Fruit fly (Drosophila melanogaster) whole organism, embryonic: ENCODE measurements around the gene Cpr31A.

Experiments
- BEAF-32 ChIP-seq: fragments of 200-800 bp; sonication (Bioruptor generic); optimal IDR thresholded peaks from 3 replicates; lab custom pipeline; 2017; ENCODE audit warnings: missing biosample characterization, missing genetic modification characterization, mild to moderate bottlenecking, moderate library complexity, missing genetic modification reagents
- CG10431 ChIP-seq: fragments of 200-800 bp; sonication (Bioruptor generic); optimal IDR thresholded peaks from 3 replicates; lab custom pipeline; 2018; ENCODE audit warnings: missing biosample characterization, mild to moderate bottlenecking, missing genetic modification characterization
- CG10654 ChIP-seq: fragments of 200-800 bp; sonication (Bioruptor generic); optimal IDR thresholded peaks from 2 replicates; lab custom pipeline; 2016; ENCODE audit warnings: missing biosample characterization, missing genetic modification characterization
- CG11504 ChIP-seq: fragments of 200-800 bp; sonication (Bioruptor generic); optimal IDR thresholded peaks from 3 replicates; lab custom pipeline; 2019; ENCODE audit warnings: missing biosample characterization, mild to moderate bottlenecking, missing genetic modification characterization, moderate library complexity
- CG1233 ChIP-seq: fragments of 200-800 bp; sonication (Bioruptor generic); optimal IDR thresholded peaks from 4 replicates; lab custom pipeline; 2018; ENCODE audit warnings: missing biosample characterization, mild to moderate bottlenecking, missing genetic modification characterization
- CG13894 ChIP-seq: fragments of 200-800 bp; sonication (Bioruptor generic); optimal IDR thresholded peaks from 3 replicates; lab custom pipeline; 2018; ENCODE audit warnings: missing biosample characterization, mild to moderate bottlenecking, missing genetic modification characterization, moderate library complexity
- CG14441 ChIP-seq: fragments of 200-800 bp; sonication (Bioruptor generic); IDR thresholded peaks from 2 replicates; pipeline ENCODE4 v1.3.6; 2022; ENCODE audit warnings: missing biosample characterization, missing genetic modification characterization
- CG14667 ChIP-seq: fragments of 200-800 bp; sonication (Bioruptor generic); IDR thresholded peaks from 2 replicates; pipeline ENCODE4 v1.3.6; 2022; ENCODE audit warnings: missing biosample characterization, missing genetic modification characterization
- CG15514 ChIP-seq: fragments of 200-800 bp; sonication (Bioruptor generic); optimal IDR thresholded peaks from 3 replicates; lab custom pipeline; 2017; ENCODE audit warnings: missing biosample characterization, missing genetic modification characterization, mild to moderate bottlenecking, moderate library complexity, missing genetic modification reagents
- CG16779 ChIP-seq: fragments of 200-800 bp; sonication (Bioruptor generic); IDR thresholded peaks from 2 replicates; pipeline ENCODE4 v1.3.6; 2022; ENCODE audit warnings: missing biosample characterization, missing genetic modification characterization
- CG16813 ChIP-seq: fragments of 200-800 bp; sonication (Bioruptor generic); IDR thresholded peaks from 3 replicates; pipeline ENCODE4 v1.3.6; 2022; ENCODE audit warnings: missing biosample characterization, missing genetic modification characterization; ENCODE audit not compliant: partially characterized antibody
- CG16815 ChIP-seq: fragments of 200-800 bp; sonication (Bioruptor generic); optimal IDR thresholded peaks from 3 replicates; lab custom pipeline; 2017; ENCODE audit warnings: missing biosample characterization, mild to moderate bottlenecking, missing genetic modification characterization
- CG1792 ChIP-seq: fragments of 200-800 bp; sonication (Bioruptor generic); optimal IDR thresholded peaks from 2 replicates; lab custom pipeline; 2016; ENCODE audit warnings: missing biosample characterization, missing genetic modification characterization
- CG1832 ChIP-seq: fragments of 200-800 bp; sonication (Bioruptor generic); optimal IDR thresholded peaks from 2 replicates; lab custom pipeline; 2017; ENCODE audit warnings: missing biosample characterization, mild to moderate bottlenecking, missing genetic modification characterization, inconsistent platforms
- CG18619 ChIP-seq: fragments of 200-800 bp; sonication (Bioruptor generic); optimal IDR thresholded peaks from 3 replicates; lab custom pipeline; 2017; ENCODE audit warnings: missing biosample characterization, mild to moderate bottlenecking, missing genetic modification characterization
- CG30431 ChIP-seq: fragments of 200-800 bp; sonication (Bioruptor generic); optimal IDR thresholded peaks from 2 replicates; lab custom pipeline; 2017; ENCODE audit warnings: missing biosample characterization, missing genetic modification characterization
- CG34224 ChIP-seq: fragments of 200-800 bp; sonication (Bioruptor generic); IDR thresholded peaks from 3 replicates; pipeline ENCODE4 v1.3.6; 2022; ENCODE audit warnings: missing biosample characterization, missing genetic modification characterization; ENCODE audit not compliant: partially characterized antibody
- CG6765 ChIP-seq: fragments of 200-800 bp; sonication (Bioruptor generic); optimal IDR thresholded peaks from 3 replicates; lab custom pipeline; 2017; ENCODE audit warnings: missing biosample characterization, mild to moderate bottlenecking, missing genetic modification characterization
- CG7839 ChIP-seq: fragments of 200-800 bp; sonication (Bioruptor generic); optimal IDR thresholded peaks from 3 replicates; lab custom pipeline; 2018; ENCODE audit warnings: missing biosample characterization, mild to moderate bottlenecking, missing genetic modification characterization, moderate library complexity
- CG8290 ChIP-seq, 3 experiments: fragments of 200-800 bp; sonication (Bioruptor generic); optimal IDR thresholded peaks; 2 replicates each; lab custom pipeline; 2016 to 2019; ENCODE audit warnings: missing biosample characterization in 3 of 3, missing genetic modification characterization in 3 of 3, mild to moderate bottlenecking in 2 of 3, moderate library complexity in 1 of 3
- CG8359 ChIP-seq: fragments of 200-800 bp; sonication (Bioruptor generic); optimal IDR thresholded peaks from 2 replicates; lab custom pipeline; 2017; ENCODE audit warnings: missing biosample characterization, mild to moderate bottlenecking, missing genetic modification characterization, borderline replicate concordance
- Dll ChIP-seq: fragments of 200-800 bp; sonication (Bioruptor generic); IDR thresholded peaks from 4 replicates; pipeline ENCODE4 v1.3.6; 2022; ENCODE audit warnings: missing biosample characterization, missing genetic modification characterization; ENCODE audit not compliant: partially characterized antibody
- HmgD ChIP-seq: fragments of 200-800 bp; sonication (Bioruptor generic); optimal IDR thresholded peaks from 3 replicates; lab custom pipeline; 2016; ENCODE audit warnings: missing biosample characterization, missing genetic modification characterization
- HmgZ ChIP-seq: fragments of 200-800 bp; sonication (Bioruptor generic); optimal IDR thresholded peaks from 2 replicates; lab custom pipeline; 2018; ENCODE audit warnings: missing biosample characterization, mild to moderate bottlenecking, missing genetic modification characterization
- Hr78 ChIP-seq, 2 experiments: fragments of 200-800 bp in 1 of 2; fragments of >200 bp in 1 of 2; sonication (Bioruptor generic) in 1 of 2; optimal IDR thresholded peaks; 2 replicates each; lab custom pipeline; 2017 to 2019; ENCODE audit warnings: missing biosample characterization in 2 of 2, missing genetic modification characterization in 2 of 2, mild to moderate bottlenecking in 1 of 2, moderate library complexity in 1 of 2
- MTF-1 ChIP-seq: fragments of 200-800 bp; sonication (Bioruptor generic); optimal IDR thresholded peaks from 2 replicates; lab custom pipeline; 2018; ENCODE audit warnings: missing biosample characterization, mild to moderate bottlenecking, missing genetic modification characterization, borderline replicate concordance
- NC2α ChIP-seq: fragments of 200-800 bp; sonication (Bioruptor generic); optimal IDR thresholded peaks from 2 replicates; lab custom pipeline; 2016; ENCODE audit warnings: missing biosample characterization, missing genetic modification characterization
- Oaz ChIP-seq: fragments of 200-800 bp; sonication (Bioruptor generic); IDR thresholded peaks from 2 replicates; pipeline ENCODE4 v1.3.6; 2022; ENCODE audit warnings: missing biosample characterization, missing genetic modification characterization
- Rfx ChIP-seq: fragments of 200-800 bp; sonication (Bioruptor generic); IDR thresholded peaks from 2 replicates; pipeline ENCODE4 v1.3.6; 2022; ENCODE audit warnings: missing biosample characterization, missing genetic modification characterization
- Six4 ChIP-seq: fragments of 200-800 bp; sonication (Bioruptor generic); optimal IDR thresholded peaks from 2 replicates; lab custom pipeline; 2016; ENCODE audit warnings: missing biosample characterization, missing genetic modification characterization
- Sox100B ChIP-seq: fragments of 200-800 bp; sonication (Bioruptor generic); optimal IDR thresholded peaks from 3 replicates; lab custom pipeline; 2018; ENCODE audit warnings: missing biosample characterization, mild to moderate bottlenecking, missing genetic modification characterization
- YL-1 ChIP-seq: fragments of 200-800 bp; sonication (Bioruptor generic); optimal IDR thresholded peaks from 3 replicates; lab custom pipeline; 2017; ENCODE audit warnings: missing biosample characterization, mild to moderate bottlenecking, missing genetic modification characterization
- az2 ChIP-seq: fragments of 200-800 bp; sonication (Bioruptor generic); optimal IDR thresholded peaks from 3 replicates; lab custom pipeline; 2016; ENCODE audit warnings: missing biosample characterization, missing genetic modification characterization
- br ChIP-seq: fragments of >200 bp; optimal IDR thresholded peaks from 2 replicates; lab custom pipeline; 2017
- corto ChIP-seq: fragments of 200-800 bp; sonication (Bioruptor generic); optimal IDR thresholded peaks from 2 replicates; lab custom pipeline; 2016; ENCODE audit warnings: missing biosample characterization, mild to moderate bottlenecking, missing genetic modification characterization, moderate library complexity
- dan ChIP-seq: fragments of 200-800 bp; sonication (Bioruptor generic); IDR thresholded peaks from 2 replicates; pipeline ENCODE4 v1.3.6; 2022; ENCODE audit warnings: missing biosample characterization, missing genetic modification characterization
- dm ChIP-seq: fragments of 200-800 bp; sonication (Bioruptor generic); optimal IDR thresholded peaks from 3 replicates; lab custom pipeline; 2016; ENCODE audit warnings: missing biosample characterization, missing genetic modification characterization
- emc ChIP-seq: fragments of 200-800 bp; sonication (Bioruptor generic); optimal IDR thresholded peaks from 2 replicates; lab custom pipeline; 2016; ENCODE audit warnings: missing biosample characterization, missing genetic modification characterization
- ems ChIP-seq: fragments of 200-800 bp; sonication (Bioruptor generic); optimal IDR thresholded peaks from 3 replicates; lab custom pipeline; 2016; ENCODE audit warnings: missing biosample characterization, missing genetic modification characterization
- fru ChIP-seq: fragments of >200 bp; optimal IDR thresholded peaks from 2 replicates; lab custom pipeline; 2017
- ftz-f1 ChIP-seq: fragments of 200-800 bp; sonication (Bioruptor generic); optimal IDR thresholded peaks from 2 replicates; lab custom pipeline; 2016; ENCODE audit warnings: missing biosample characterization, missing genetic modification characterization
- grau ChIP-seq: fragments of 200-800 bp; optimal IDR thresholded peaks from 3 replicates; lab custom pipeline; 2019; ENCODE audit warnings: missing biosample characterization, mild to moderate bottlenecking, missing genetic modification characterization, moderate library complexity
- h ChIP-seq: fragments of >200 bp; optimal IDR thresholded peaks from 2 replicates; lab custom pipeline; 2017
- ham ChIP-seq: fragments of 200-800 bp; sonication (Bioruptor generic); IDR thresholded peaks from 2 replicates; pipeline ENCODE4 v1.3.6; 2022; ENCODE audit warnings: missing biosample characterization, missing genetic modification characterization
- her ChIP-seq: fragments of 200-800 bp; sonication (Bioruptor generic); optimal IDR thresholded peaks from 2 replicates; lab custom pipeline; 2016; ENCODE audit warnings: missing biosample characterization, missing genetic modification characterization
- nmo ChIP-seq: fragments of 200-800 bp; sonication (Bioruptor generic); optimal IDR thresholded peaks from 2 replicates; lab custom pipeline; 2018; ENCODE audit warnings: missing biosample characterization, mild to moderate bottlenecking, missing genetic modification characterization, moderate library complexity
- salm ChIP-seq: fragments of 200-800 bp; sonication (Bioruptor generic); optimal IDR thresholded peaks from 2 replicates; lab custom pipeline; 2018; ENCODE audit warnings: missing biosample characterization, mild to moderate bottlenecking, missing genetic modification characterization
- seq ChIP-seq: fragments of 200-800 bp; sonication (Bioruptor generic); IDR thresholded peaks from 2 replicates; pipeline ENCODE4 v1.3.6; 2022; ENCODE audit warnings: missing biosample characterization, missing genetic modification characterization
- sob ChIP-seq: fragments of 200-800 bp; sonication (Bioruptor generic); IDR thresholded peaks from 2 replicates; pipeline ENCODE4 v1.3.6; 2022; ENCODE audit warnings: missing biosample characterization, missing genetic modification characterization
- tap ChIP-seq: fragments of 200-800 bp; optimal IDR thresholded peaks from 3 replicates; lab custom pipeline; 2019; ENCODE audit warnings: missing biosample characterization, mild to moderate bottlenecking, missing genetic modification characterization, moderate library complexity
- trem ChIP-seq: fragments of 200-800 bp; optimal IDR thresholded peaks from 3 replicates; lab custom pipeline; 2019; ENCODE audit warnings: missing biosample characterization, mild to moderate bottlenecking, missing genetic modification characterization, moderate library complexity

The Cpr31A gene

dm6 chr2L:10057236-10057635, 3.2 kb downstream of the Cpr31A start (continued):
- TF ChIP-seq CG13894 (tag; lab: Kevin White, UChicago), result no peak
- no peak for TF ChIP-seq salm (tag; lab: Kevin White, UChicago)
- no peak for TF ChIP-seq dm
- peak; percentile 77 for TF ChIP-seq corto (GFP tag; lab: Kevin White, UChicago)
- no peak for TF ChIP-seq CG16813
- peak; percentile 39 for TF ChIP-seq MTF-1 (GFP tag; lab: Kevin White, UChicago)
- no peak for TF ChIP-seq CG15514
- no peak for TF ChIP-seq HmgZ
- TF ChIP-seq CG16779 (GFP tag; lab: Robert Waterston, UW), result no peak
- peak; percentile 51 for TF ChIP-seq grau (tag; lab: Kevin White, UChicago)
- TF ChIP-seq CG1792, result peak; percentile 35
- peak; percentile 85 for TF ChIP-seq CG14441 (GFP tag; lab: Robert Waterston, UW)
- peak; percentile 63 for TF ChIP-seq CG1233 (GFP tag; lab: Kevin White, UChicago)
- no peak for TF ChIP-seq CG10431 (GFP tag; lab: Kevin White, UChicago)
- no peak for TF ChIP-seq CG34224 (GFP tag; lab: Robert Waterston, UW)
- no peak for TF ChIP-seq CG1832 (GFP tag; lab: Kevin White, UChicago)
- peak; percentile 54 for TF ChIP-seq ems (GFP tag; lab: Kevin White, UChicago)
- peak; percentile 74 for TF ChIP-seq CG16815
- peak; percentile 37 for TF ChIP-seq tap (tag; lab: Kevin White, UChicago)
- TF ChIP-seq CG6765, result no peak
- TF ChIP-seq HmgD (GFP tag; lab: Kevin White, UChicago), result no peak
- no peak for TF ChIP-seq emc (GFP tag; lab: Kevin White, UChicago)
- TF ChIP-seq CG14667 (GFP tag; lab: Robert Waterston, UW), result peak; percentile 80
- TF ChIP-seq CG10654 (GFP tag; lab: Kevin White, UChicago), result peak; percentile 56
- no peak for TF ChIP-seq h (lab: Kevin White, UChicago)
- TF ChIP-seq Six4, result peak; percentile 69
- TF ChIP-seq nmo (GFP tag; lab: Kevin White, UChicago), result peak; percentile 86
- TF ChIP-seq seq (GFP tag; lab: Robert Waterston, UW), result 0 out of 2 replicates have a peak, but pooled peaks have one; percentile 27
- no peak for TF ChIP-seq ham (GFP tag; lab: Robert Waterston, UW)
- TF ChIP-seq Oaz (GFP tag; lab: Robert Waterston, UW), result no peak; the same call in 1 of the 2 replicates
- TF ChIP-seq sob (GFP tag; lab: Robert Waterston, UW), result peak; percentile 57; the same call in 1 of the 2 replicates
- no peak for TF ChIP-seq Dll (GFP tag; lab: Robert Waterston, UW)
- TF ChIP-seq Hr78 (GFP tag; optimal IDR thresholded peaks at IDR 0.05; lab: Kevin White, UChicago), result peak in 1 of 2 experiments; percentile 2
- peak; percentile 42 for TF ChIP-seq CG8359 (GFP tag; lab: Kevin White, UChicago)
- TF ChIP-seq her (GFP tag; lab: Kevin White, UChicago), result peak; percentile 16
- peak; percentile 75 for TF ChIP-seq az2 (GFP tag; lab: Kevin White, UChicago)
- TF ChIP-seq ftz-f1 (GFP tag; lab: Kevin White, UChicago), result no peak
- TF ChIP-seq br (lab: Kevin White, UChicago), result no peak
- TF ChIP-seq YL-1 (GFP tag; lab: Kevin White, UChicago), result peak; percentile 28
- peak; percentile 85 for TF ChIP-seq CG30431 (GFP tag; lab: Kevin White, UChicago)
- peak; percentile 6 for TF ChIP-seq CG18619 (GFP tag; lab: Kevin White, UChicago)
- peak; percentile 32 for TF ChIP-seq NC2α (GFP tag; lab: Kevin White, UChicago)
- peak; percentile 81 for TF ChIP-seq CG7839 (tag; lab: Kevin White, UChicago)
- TF ChIP-seq BEAF-32 (GFP tag; lab: Kevin White, UChicago), result no peak
- peak; percentile 83 for TF ChIP-seq Rfx (GFP tag; lab: Robert Waterston, UW)
- peak; percentile 82; the same call in 1 of the 2 replicates for TF ChIP-seq dan (GFP tag; lab: Robert Waterston, UW)
- TF ChIP-seq fru (lab: Kevin White, UChicago), result no peak
- TF ChIP-seq CG8290 (GFP tag; optimal IDR thresholded peaks at IDR 0.05; lab: Kevin White, UChicago), result no peak
- peak in 1 of 2 experiments; percentile 77 for TF ChIP-seq CG8290 (tag; optimal IDR thresholded peaks at IDR 0.05; lab: Kevin White, UChicago)
- TF ChIP-seq Sox100B (GFP tag; lab: Kevin White, UChicago), result peak; percentile 60
- TF ChIP-seq CG11504 (tag; lab: Kevin White, UChicago), result peak; percentile 67
- TF ChIP-seq trem (tag; lab: Kevin White, UChicago), result peak; percentile 50
